Worm (Caenorhabditis elegans): ENCODE results near the gene flor-1.

The flor-1 gene

DNA sequence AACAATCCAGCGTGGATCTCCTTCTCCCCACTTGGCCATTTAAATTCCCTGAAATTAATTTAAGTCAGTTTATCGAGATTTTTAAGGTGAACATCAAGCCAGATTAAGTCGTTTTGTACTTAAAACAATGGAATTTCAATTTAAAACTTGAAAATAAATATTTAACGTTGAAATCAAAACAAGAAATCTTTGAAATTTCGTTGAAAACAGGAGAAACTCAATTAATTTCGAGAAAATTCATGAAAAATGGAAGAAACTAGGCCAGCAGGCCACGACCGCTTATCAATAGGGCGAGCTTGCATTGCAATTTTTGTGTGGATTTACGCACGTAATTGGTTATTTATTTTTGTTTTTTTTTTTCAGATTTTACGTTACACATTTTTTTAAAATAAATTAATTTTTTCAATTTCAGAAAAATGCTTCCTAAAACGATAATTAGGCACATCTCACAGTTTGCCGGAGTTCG lies 34.0 kb downstream of the flor-1 start, which contains the start of the genes ahsa-1 and C01G10.7 (continued):
- TF ChIP-seq snpc-4 (GFP tag; optimal IDR thresholded peaks at IDR 0.05) (no peak), snpc-4 (tag; optimal IDR thresholded peaks at IDR 0.05) (peak in 3 of 4 experiments; percentile 69 to 85 (median 74)), F57A8.1 (GFP tag; optimal IDR thresholded peaks at IDR 0.05) (no peak), madf-6 (GFP tag; IDR thresholded peaks at IDR 0.05) (peak; percentile 79), mcd-1 (GFP tag; IDR thresholded peaks at IDR 0.05) (peak; percentile 98), Y95B8A.8 (GFP tag; IDR thresholded peaks at IDR 0.05) (peak; percentile 81; the same call in 1 of the 2 replicates), gei-17 (GFP tag; optimal IDR thresholded peaks at IDR 0.05) (no peak), snpc-1.1 (tag; optimal IDR thresholded peaks at IDR 0.05; ENCODE audit: insufficient read depth) (peak; percentile 74), sdz-38 (tag; optimal IDR thresholded peaks at IDR 0.05) (no peak), ceh-58 (GFP tag; IDR thresholded peaks at IDR 0.05) (no peak), nfyb-1 (GFP tag; IDR thresholded peaks at IDR 0.05) (no peak; the same call in 1 of the 2 replicates), ZK185.1 (tag; optimal IDR thresholded peaks at IDR 0.05; ENCODE audit: poor library complexity, severe bottlenecking) (peak; percentile 97), nhr-80 (tag; optimal IDR thresholded peaks at IDR 0.05) (peak; percentile 49), C17E4.6 (GFP tag; IDR thresholded peaks at IDR 0.05) (peak; percentile 48; the same call in 1 of the 2 replicates), F55B11.4 (tag; optimal IDR thresholded peaks at IDR 0.05; ENCODE audit: borderline replicate concordance, insufficient read depth) (no peak), lir-1 (GFP tag; conservative IDR thresholded peaks at IDR 0.05) (peak; percentile 82), Y67H2A.10 (GFP tag; conservative IDR thresholded peaks at IDR 0.05) (peak; percentile 74), dox-1 (GFP tag; IDR thresholded peaks at IDR 0.05) (peak; percentile 93), B0035.1 (tag; optimal IDR thresholded peaks at IDR 0.05) (peak; percentile 41), rpc-1 (optimal IDR thresholded peaks at IDR 0.05) (peak; percentile 31), rpc-1 (tag; optimal IDR thresholded peaks at IDR 0.05) (no peak), let-607 (tag; optimal IDR thresholded peaks at IDR 0.05) (peak in 1 of 2 experiments; percentile 77), ekl-4 (GFP tag; IDR thresholded peaks at IDR 0.05) (peak; percentile 88), F22D6.2 (tag; optimal IDR thresholded peaks at IDR 0.05) (peak; percentile 52), pbrm-1 (GFP tag; IDR thresholded peaks at IDR 0.05) (peak; percentile 87; the same call in 1 of the 2 replicates), lin-54 (GFP tag; optimal IDR thresholded peaks at IDR 0.05) (peak; percentile 82), aptf-2 (GFP tag; conservative IDR thresholded peaks at IDR 0.05) (peak; percentile 90), F57C9.4 (tag; optimal IDR thresholded peaks at IDR 0.05) (no peak), fkh-3 (tag; optimal IDR thresholded peaks at IDR 0.05) (no peak), K12H6.12 (tag; optimal IDR thresholded peaks at IDR 0.05) (peak; percentile 70), nfya-2 (GFP tag; IDR thresholded peaks at IDR 0.05) (no peak), hlh-12 (tag; optimal IDR thresholded peaks at IDR 0.05) (no peak), ceh-79 (tag; optimal IDR thresholded peaks at IDR 0.05) (peak; percentile 13), hsf-1 (GFP tag; IDR thresholded peaks at IDR 0.05) (peak; percentile 97), lin-26 (GFP tag; IDR thresholded peaks at IDR 0.05) (0 out of 2 replicates have a peak, but pooled peaks have one; percentile 8), hrde-1 (tag; optimal IDR thresholded peaks at IDR 0.05; ENCODE audit: borderline replicate concordance) (peak; percentile 23), unc-130 (GFP tag; optimal IDR thresholded peaks at IDR 0.05) (peak; percentile 96), nhr-90 (tag; optimal IDR thresholded peaks at IDR 0.05) (no peak), cebp-1 (GFP tag; IDR thresholded peaks at IDR 0.05) (peak; percentile 72; the same call in 1 of the 2 replicates), cebp-1 (tag; optimal IDR thresholded peaks at IDR 0.05) (no peak), xnd-1 (tag; optimal IDR thresholded peaks at IDR 0.05) (peak; percentile 19), Y53G8AR.9 (GFP tag; conservative IDR thresholded peaks at IDR 0.05) (peak; percentile 76; the same call in 1 of the 2 replicates), bed-1 (GFP tag; IDR thresholded peaks at IDR 0.05) (no peak), athp-1 (tag; optimal IDR thresholded peaks at IDR 0.05) (peak; percentile 86), madf-10 (tag; optimal IDR thresholded peaks at IDR 0.05) (peak; percentile 87), madf-8 (GFP tag; conservative IDR thresholded peaks at IDR 0.05) (peak; percentile 74), ceh-100 (GFP tag; IDR thresholded peaks at IDR 0.05) (peak; percentile 72), let-526 (GFP tag; IDR thresholded peaks at IDR 0.05) (peak; percentile 90)
